Fruit fly (Drosophila melanogaster) whole organism, embryonic: ENCODE results near the gene CG2962.

ENCODE experiments used
- Bdp1 ChIP-seq: fragments of 200-800 bp; sonication (Bioruptor generic); optimal IDR thresholded peaks from 3 replicates; lab custom pipeline; 2016; ENCODE audit warnings: missing biosample characterization, missing genetic modification characterization
- CG1024 ChIP-seq: fragments of 200-800 bp; sonication (Bioruptor generic); IDR thresholded peaks from 2 replicates; pipeline ENCODE4 v1.3.6; 2022; ENCODE audit warnings: missing biosample characterization, missing genetic modification characterization
- CG11504 ChIP-seq: fragments of 200-800 bp; sonication (Bioruptor generic); optimal IDR thresholded peaks from 3 replicates; lab custom pipeline; 2019; ENCODE audit warnings: missing biosample characterization, mild to moderate bottlenecking, missing genetic modification characterization, moderate library complexity
- CG12071 ChIP-seq: fragments of 200-800 bp; sonication (Bioruptor generic); optimal IDR thresholded peaks from 3 replicates; lab custom pipeline; 2018; ENCODE audit warnings: missing biosample characterization, mild to moderate bottlenecking, missing genetic modification characterization
- CG12155 ChIP-seq: fragments of 200-800 bp; sonication (Bioruptor generic); optimal IDR thresholded peaks from 3 replicates; lab custom pipeline; 2016; ENCODE audit warnings: missing biosample characterization, missing genetic modification characterization
- CG12391 ChIP-seq: fragments of 200-800 bp; sonication (Bioruptor generic); optimal IDR thresholded peaks from 3 replicates; lab custom pipeline; 2018; ENCODE audit warnings: missing biosample characterization, mild to moderate bottlenecking, missing genetic modification characterization, moderate library complexity
- CG13296 ChIP-seq: fragments of 200-800 bp; sonication (Bioruptor generic); optimal IDR thresholded peaks from 3 replicates; lab custom pipeline; 2018; ENCODE audit warnings: missing biosample characterization, mild to moderate bottlenecking, missing genetic modification characterization
- CG14050 ChIP-seq: fragments of 200-800 bp; sonication (Bioruptor generic); IDR thresholded peaks from 3 replicates; pipeline ENCODE4 v1.3.6; 2022; ENCODE audit warnings: missing biosample characterization, missing genetic modification characterization
- CG15479 ChIP-seq: fragments of 200-800 bp; sonication (Bioruptor generic); optimal IDR thresholded peaks from 3 replicates; lab custom pipeline; 2019; ENCODE audit warnings: missing biosample characterization, mild to moderate bottlenecking, missing genetic modification characterization, moderate library complexity
- CG15601 ChIP-seq: fragments of 200-800 bp; sonication (Bioruptor generic); optimal IDR thresholded peaks from 3 replicates; lab custom pipeline; 2019; ENCODE audit warnings: missing biosample characterization, mild to moderate bottlenecking, missing genetic modification characterization, moderate library complexity
- CG17568 ChIP-seq: fragments of 200-800 bp; sonication (Bioruptor generic); optimal IDR thresholded peaks from 2 replicates; lab custom pipeline; 2018; ENCODE audit warnings: missing biosample characterization, mild to moderate bottlenecking, missing genetic modification characterization, moderate library complexity
- CG18599 ChIP-seq: fragments of 200-800 bp; sonication (Bioruptor generic); optimal IDR thresholded peaks from 3 replicates; lab custom pipeline; 2017; ENCODE audit warnings: missing biosample characterization, missing genetic modification characterization, mild to moderate bottlenecking, moderate library complexity, missing genetic modification reagents
- CG2875 ChIP-seq: fragments of 200-800 bp; sonication (Bioruptor generic); optimal IDR thresholded peaks from 2 replicates; lab custom pipeline; 2017; ENCODE audit warnings: missing biosample characterization, mild to moderate bottlenecking, missing genetic modification characterization, missing genetic modification reagents
- CG2889 ChIP-seq: fragments of 200-800 bp; sonication (Bioruptor generic); IDR thresholded peaks from 3 replicates; pipeline ENCODE4 v1.3.6; 2022; ENCODE audit warnings: missing biosample characterization, missing genetic modification characterization
- CG31224 ChIP-seq: fragments of 200-800 bp; sonication (Bioruptor generic); IDR thresholded peaks from 2 replicates; pipeline ENCODE4 v1.3.6; 2022; ENCODE audit warnings: missing biosample characterization, missing genetic modification characterization
- CG5180 ChIP-seq: fragments of 200-800 bp; sonication (Bioruptor generic); optimal IDR thresholded peaks from 3 replicates; lab custom pipeline; 2017; ENCODE audit warnings: missing biosample characterization, missing genetic modification characterization, mild to moderate bottlenecking, moderate library complexity, missing genetic modification reagents
- CG5953 ChIP-seq: fragments of 200-800 bp; sonication (Bioruptor generic); IDR thresholded peaks from 2 replicates; pipeline ENCODE4 v1.3.6; 2022; ENCODE audit warnings: missing biosample characterization, missing genetic modification characterization
- CkIIα-i1 ChIP-seq: fragments of 200-800 bp; sonication (Bioruptor generic); IDR thresholded peaks from 2 replicates; pipeline ENCODE4 v1.3.6; 2022; ENCODE audit warnings: missing biosample characterization, missing genetic modification characterization
- Dad ChIP-seq: fragments of 200-800 bp; sonication (Bioruptor generic); optimal IDR thresholded peaks from 3 replicates; lab custom pipeline; 2016; ENCODE audit warnings: missing biosample characterization, missing genetic modification characterization
- Dip2 ChIP-seq: fragments of 200-800 bp; sonication (Bioruptor generic); IDR thresholded peaks from 2 replicates; pipeline ENCODE4 v1.3.6; 2022; ENCODE audit warnings: missing biosample characterization, missing genetic modification characterization
- Fer3 ChIP-seq: fragments of 200-800 bp; sonication (Bioruptor generic); optimal IDR thresholded peaks from 2 replicates; lab custom pipeline; 2018; ENCODE audit warnings: missing biosample characterization, mild to moderate bottlenecking, missing genetic modification characterization, moderate library complexity
- GATAe ChIP-seq: fragments of 200-800 bp; sonication (Bioruptor generic); conservative IDR thresholded peaks from 2 replicates; pipeline ENCODE4 v1.3.6; 2022; ENCODE audit warnings: missing biosample characterization, missing genetic modification characterization
- HLH54F ChIP-seq: fragments of 200-800 bp; sonication (Bioruptor generic); optimal IDR thresholded peaks from 3 replicates; lab custom pipeline; 2016; ENCODE audit warnings: missing biosample characterization, missing genetic modification characterization
- Hmr ChIP-seq: fragments of 200-800 bp; sonication (Bioruptor generic); optimal IDR thresholded peaks from 3 replicates; lab custom pipeline; 2017; ENCODE audit warnings: mild to moderate bottlenecking, missing biosample characterization, missing genetic modification reagents, missing genetic modification characterization
- Hr3 ChIP-seq: fragments of 200-800 bp; sonication (Bioruptor generic); optimal IDR thresholded peaks from 3 replicates; lab custom pipeline; 2016; ENCODE audit warnings: missing biosample characterization, missing genetic modification characterization
- Hr51 ChIP-seq, 2 experiments: fragments of 200-800 bp; sonication (Bioruptor generic); optimal IDR thresholded peaks; 2 replicates in 1 of 2; 3 replicates in 1 of 2; lab custom pipeline; 2016 to 2018; ENCODE audit warnings: missing biosample characterization in 2 of 2, missing genetic modification characterization in 2 of 2, mild to moderate bottlenecking in 1 of 2, moderate library complexity in 1 of 2
- MBD-R2 ChIP-seq: fragments of 200-800 bp; sonication (Bioruptor generic); IDR thresholded peaks from 2 replicates; pipeline ENCODE4 v1.3.6; 2022; ENCODE audit warnings: missing biosample characterization, missing genetic modification characterization
- Neu2 ChIP-seq: fragments of 200-800 bp; sonication (Bioruptor generic); optimal IDR thresholded peaks from 3 replicates; lab custom pipeline; 2016; ENCODE audit warnings: missing biosample characterization, missing genetic modification characterization, borderline replicate concordance
- NfI ChIP-seq: fragments of 200-800 bp; sonication (Bioruptor generic); optimal IDR thresholded peaks from 3 replicates; lab custom pipeline; 2018; ENCODE audit warnings: missing biosample characterization, mild to moderate bottlenecking, missing genetic modification characterization, moderate library complexity
- Optix ChIP-seq: fragments of 200-800 bp; sonication (Bioruptor generic); IDR thresholded peaks from 3 replicates; pipeline ENCODE4 v1.3.6; 2022; ENCODE audit warnings: missing biosample characterization, missing genetic modification characterization
- Six4 ChIP-seq: fragments of 200-800 bp; sonication (Bioruptor generic); optimal IDR thresholded peaks from 2 replicates; lab custom pipeline; 2016; ENCODE audit warnings: missing biosample characterization, missing genetic modification characterization
- Sry-β ChIP-seq: fragments of 200-800 bp; sonication (Bioruptor generic); optimal IDR thresholded peaks from 2 replicates; lab custom pipeline; 2018; ENCODE audit warnings: missing biosample characterization, mild to moderate bottlenecking, missing genetic modification characterization, moderate library complexity
- Ssrp ChIP-seq: fragments of 200-800 bp; sonication (Bioruptor generic); optimal IDR thresholded peaks from 2 replicates; lab custom pipeline; 2018; ENCODE audit warnings: missing biosample characterization, mild to moderate bottlenecking, missing genetic modification characterization, moderate library complexity
- Usf ChIP-seq: fragments of 200-800 bp; sonication (Bioruptor generic); optimal IDR thresholded peaks from 2 replicates; lab custom pipeline; 2017; ENCODE audit warnings: missing genotype, missing biosample characterization, missing genetic modification characterization
- az2 ChIP-seq: fragments of 200-800 bp; sonication (Bioruptor generic); optimal IDR thresholded peaks from 3 replicates; lab custom pipeline; 2016; ENCODE audit warnings: missing biosample characterization, missing genetic modification characterization
- cad ChIP-seq: fragments of >200 bp; optimal IDR thresholded peaks from 2 replicates; lab custom pipeline; 2017; ENCODE audit warnings: missing biosample characterization, missing genetic modification characterization
- ewg ChIP-seq: fragments of 200-800 bp; sonication (Bioruptor generic); optimal IDR thresholded peaks from 3 replicates; lab custom pipeline; 2017; ENCODE audit warnings: mild to moderate bottlenecking, missing biosample characterization, missing genetic modification reagents, missing genetic modification characterization
- gce ChIP-seq: fragments of 200-800 bp; sonication (Bioruptor generic); IDR thresholded peaks from 3 replicates; pipeline ENCODE4 v1.3.6; 2022; ENCODE audit warnings: missing biosample characterization, missing genetic modification characterization
- jigr1 ChIP-seq: fragments of 200-800 bp; sonication (Bioruptor generic); IDR thresholded peaks from 3 replicates; pipeline ENCODE4 v1.3.6; 2022; ENCODE audit warnings: missing biosample characterization, missing genetic modification characterization
- kay ChIP-seq: fragments of 200-800 bp; sonication (Bioruptor generic); optimal IDR thresholded peaks from 2 replicates; lab custom pipeline; 2016; ENCODE audit warnings: missing biosample characterization, missing genetic modification characterization
- klu ChIP-seq: fragments of 200-800 bp; sonication (Bioruptor generic); IDR thresholded peaks from 2 replicates; pipeline ENCODE4 v1.3.6; 2022; ENCODE audit warnings: missing biosample characterization, missing genetic modification characterization
- kni ChIP-seq: fragments of 200-800 bp; sonication (Bioruptor generic); optimal IDR thresholded peaks from 3 replicates; lab custom pipeline; 2017; ENCODE audit warnings: mild to moderate bottlenecking, missing biosample characterization, missing genetic modification reagents, missing genetic modification characterization
- psq ChIP-seq: fragments of 200-800 bp; sonication (Bioruptor generic); optimal IDR thresholded peaks from 2 replicates; lab custom pipeline; 2017; ENCODE audit warnings: missing biosample characterization, missing genetic modification characterization
- seq ChIP-seq: fragments of 200-800 bp; sonication (Bioruptor generic); IDR thresholded peaks from 2 replicates; pipeline ENCODE4 v1.3.6; 2022; ENCODE audit warnings: missing biosample characterization, missing genetic modification characterization
- sisA ChIP-seq: fragments of 200-800 bp; sonication (Bioruptor generic); IDR thresholded peaks from 2 replicates; pipeline ENCODE4 v1.3.6; 2022; ENCODE audit warnings: missing biosample characterization, missing genetic modification characterization
- sna ChIP-seq: fragments of 200-800 bp; sonication (Bioruptor generic); IDR thresholded peaks from 2 replicates; pipeline ENCODE4 v1.3.6; 2022; ENCODE audit warnings: missing biosample characterization, missing genetic modification characterization; ENCODE audit not compliant: partially characterized antibody
- so ChIP-seq: fragments of 200-800 bp; sonication (Bioruptor generic); IDR thresholded peaks from 3 replicates; pipeline ENCODE4 v1.3.6; 2022; ENCODE audit warnings: missing biosample characterization, missing genetic modification characterization
- vvl ChIP-seq: fragments of 200-800 bp; sonication (Bioruptor generic); IDR thresholded peaks from 2 replicates; pipeline ENCODE4 v1.3.6; 2022; ENCODE audit warnings: missing biosample characterization, missing genetic modification characterization
- wor ChIP-seq: fragments of 200-800 bp; sonication (Bioruptor generic); IDR thresholded peaks from 2 replicates; pipeline ENCODE4 v1.3.6; 2022; ENCODE audit warnings: missing biosample characterization, missing genetic modification characterization

CG2962 gene

dm6 chrX:10211128-10211914 is 5.1 kb downstream of the CG2962 start (continued):
- TF ChIP-seq CG12391 (tag; lab: Kevin White, UChicago): peak; percentile 78
- no peak for TF ChIP-seq Optix
- TF ChIP-seq CG17568 (GFP tag; lab: Kevin White, UChicago): peak; percentile 29
- peak; percentile 67 for TF ChIP-seq CG18599 (GFP tag; lab: Kevin White, UChicago)
- peak; percentile 45 for TF ChIP-seq Six4 (GFP tag; lab: Kevin White, UChicago)
- TF ChIP-seq CG12071 (GFP tag; lab: Kevin White, UChicago): no peak
- TF ChIP-seq CG13296 (GFP tag; lab: Kevin White, UChicago): peak; percentile 27
- no peak for TF ChIP-seq CG5953 (GFP tag; lab: Robert Waterston, UW)
- no peak for TF ChIP-seq CG2889 (GFP tag; lab: Robert Waterston, UW)
- peak; percentile 50 for TF ChIP-seq Hr3 (GFP tag; lab: Kevin White, UChicago)
- TF ChIP-seq jigr1: no peak
- peak; percentile 40 for TF ChIP-seq sisA (GFP tag; lab: Robert Waterston, UW)
- TF ChIP-seq NfI (GFP tag; lab: Kevin White, UChicago): peak; percentile 54
- no peak for TF ChIP-seq Bdp1 (GFP tag; lab: Kevin White, UChicago)
- peak; percentile 32 for TF ChIP-seq CG12155 (GFP tag; lab: Kevin White, UChicago)
- TF ChIP-seq gce: no peak
- peak; percentile 80 for TF ChIP-seq CG11504
- peak; percentile 70 for TF ChIP-seq Hmr
- no peak for TF ChIP-seq kni (GFP tag; lab: Kevin White, UChicago)
- TF ChIP-seq vvl: peak; percentile 65
- TF ChIP-seq cad (GFP tag; lab: Kevin White, UChicago): no peak
- no peak for TF ChIP-seq CG15479 (GFP tag; lab: Kevin White, UChicago)
- no peak for TF ChIP-seq CG14050 (GFP tag; lab: Robert Waterston, UW)
- peak; percentile 9 for TF ChIP-seq Usf (GFP tag; lab: Kevin White, UChicago)
- no peak for TF ChIP-seq Dip2 (GFP tag; lab: Robert Waterston, UW)
- TF ChIP-seq Ssrp (tag; lab: Kevin White, UChicago): peak; percentile 54
- no peak for TF ChIP-seq psq (GFP tag; lab: Kevin White, UChicago)
- TF ChIP-seq CG2875 (GFP tag; lab: Kevin White, UChicago): peak; percentile 9
- no peak for TF ChIP-seq CG5180 (GFP tag; lab: Kevin White, UChicago)
- no peak for TF ChIP-seq kay (GFP tag; lab: Kevin White, UChicago)
- TF ChIP-seq Sry-β: no peak
- no peak for TF ChIP-seq seq (GFP tag; lab: Robert Waterston, UW)
- no peak for TF ChIP-seq Neu2 (GFP tag; lab: Kevin White, UChicago)
- TF ChIP-seq so (GFP tag; lab: Robert Waterston, UW): 0 out of 3 replicates have a peak, but pooled peaks have one; percentile 17
- TF ChIP-seq Hr51 (GFP tag; optimal IDR thresholded peaks at IDR 0.05; lab: Kevin White, UChicago): peak in 1 of 2 experiments; percentile 72
- TF ChIP-seq ewg (GFP tag; lab: Kevin White, UChicago): no peak
- no peak for TF ChIP-seq CG1024 (GFP tag; lab: Robert Waterston, UW)
- no peak for TF ChIP-seq CG31224
- no peak for TF ChIP-seq Dad (GFP tag; lab: Kevin White, UChicago)
- peak; percentile 71 for TF ChIP-seq Fer3
- no peak; the same call in 1 of the 2 replicates for TF ChIP-seq klu (GFP tag; lab: Robert Waterston, UW)
- peak; percentile 60 for TF ChIP-seq CG15601 (tag; lab: Kevin White, UChicago)
- TF ChIP-seq az2 (GFP tag; lab: Kevin White, UChicago): peak; percentile 30
- 0 out of 2 replicates have a peak, but pooled peaks have one; percentile 18 for TF ChIP-seq wor (GFP tag; lab: Robert Waterston, UW)
- TF ChIP-seq CkIIα-i1 (GFP tag; lab: Robert Waterston, UW): no peak
- no peak for TF ChIP-seq MBD-R2 (GFP tag; lab: Robert Waterston, UW)
- TF ChIP-seq sna (GFP tag; lab: Robert Waterston, UW): no peak
- TF ChIP-seq GATAe (GFP tag; lab: Robert Waterston, UW): no peak
- peak; percentile 45 for TF ChIP-seq HLH54F
